Fruit fly (Drosophila melanogaster) whole organism, adult: ENCODE data around the gene Shawl.

ENCODE experiments used
- CG11617 ChIP-seq: fragments of 200-800 bp; sonication (Bioruptor generic); optimal IDR thresholded peaks from 2 replicates; lab custom pipeline; 2017; ENCODE audit warnings: mild to moderate bottlenecking, missing biosample characterization, missing genetic modification reagents, missing genetic modification characterization
- CG12768 ChIP-seq: fragments of 200-800 bp; sonication (Bioruptor generic); optimal IDR thresholded peaks from 2 replicates; lab custom pipeline; 2017; ENCODE audit warnings: missing biosample characterization, missing genetic modification characterization, mild to moderate bottlenecking, moderate library complexity, missing genetic modification reagents
- CG14711 ChIP-seq: fragments of 200-800 bp; sonication (Bioruptor generic); optimal IDR thresholded peaks from 2 replicates; lab custom pipeline; 2018; ENCODE audit warnings: missing biosample characterization, mild to moderate bottlenecking, missing genetic modification characterization, moderate library complexity
- CG1620 ChIP-seq: fragments of 200-800 bp; sonication (Bioruptor generic); optimal IDR thresholded peaks from 2 replicates; lab custom pipeline; 2016; ENCODE audit warnings: missing biosample characterization, missing genetic modification characterization
- CG33017 ChIP-seq: fragments of 200-800 bp; sonication (Bioruptor generic); optimal IDR thresholded peaks from 2 replicates; lab custom pipeline; 2018; ENCODE audit warnings: missing biosample characterization, mild to moderate bottlenecking, missing genetic modification characterization, moderate library complexity
- CG5204 ChIP-seq: fragments of 200-800 bp; sonication (Bioruptor generic); optimal IDR thresholded peaks from 2 replicates; lab custom pipeline; 2016; ENCODE audit warnings: missing biosample characterization, missing genetic modification characterization
- CG7045 ChIP-seq: fragments of 200-800 bp; sonication (Bioruptor generic); optimal IDR thresholded peaks from 2 replicates; lab custom pipeline; 2017; ENCODE audit warnings: missing biosample characterization, mild to moderate bottlenecking, missing genetic modification characterization
- CG7101 ChIP-seq: fragments of 200-800 bp; sonication (Bioruptor generic); optimal IDR thresholded peaks from 2 replicates; lab custom pipeline; 2018; ENCODE audit warnings: missing biosample characterization, mild to moderate bottlenecking, missing genetic modification characterization, moderate library complexity
- Clk ChIP-seq: fragments of 200-800 bp; sonication (Bioruptor generic); optimal IDR thresholded peaks from 2 replicates; lab custom pipeline; 2017; ENCODE audit warnings: missing biosample characterization, missing genetic modification characterization
- Crg-1 ChIP-seq: fragments of 200-800 bp; sonication (Bioruptor generic); optimal IDR thresholded peaks from 2 replicates; lab custom pipeline; 2016; ENCODE audit warnings: missing biosample characterization, missing genetic modification characterization
- Hr96 ChIP-seq: fragments of 200-800 bp; sonication (Bioruptor generic); optimal IDR thresholded peaks from 2 replicates; lab custom pipeline; 2016; ENCODE audit warnings: missing biosample characterization, missing genetic modification characterization
- Mnt ChIP-seq: fragments of 200-800 bp; sonication (Bioruptor generic); optimal IDR thresholded peaks from 2 replicates; lab custom pipeline; 2016; ENCODE audit warnings: missing biosample characterization, mild to moderate bottlenecking, missing genetic modification characterization
- bab1 ChIP-seq: fragments of 200-800 bp; sonication (Bioruptor generic); optimal IDR thresholded peaks from 3 replicates; lab custom pipeline; 2019; ENCODE audit warnings: missing biosample characterization, mild to moderate bottlenecking, missing genetic modification characterization, moderate library complexity
- cic ChIP-seq: fragments of 200-800 bp; sonication (Bioruptor generic); optimal IDR thresholded peaks from 2 replicates; lab custom pipeline; 2017; ENCODE audit warnings: missing biosample characterization, mild to moderate bottlenecking, missing genetic modification characterization, moderate library complexity
- cnc ChIP-seq, 2 experiments: fragments of >200 bp; optimal IDR thresholded peaks; 2 replicates each; lab custom pipeline; 2017
- kay ChIP-seq: fragments of 200-800 bp; sonication (Bioruptor generic); peaks from one replicate; lab custom pipeline; 2016; ENCODE audit warnings: missing biosample characterization, missing genetic modification characterization, borderline replicate concordance
- ovo ChIP-seq: fragments of 200-800 bp; sonication (Bioruptor generic); optimal IDR thresholded peaks from 2 replicates; lab custom pipeline; 2016; ENCODE audit warnings: missing biosample characterization, missing genetic modification characterization
- pad ChIP-seq: fragments of 200-800 bp; sonication (Bioruptor generic); optimal IDR thresholded peaks from 3 replicates; lab custom pipeline; 2017; ENCODE audit warnings: missing biosample characterization, missing genetic modification characterization, mild to moderate bottlenecking, moderate library complexity, missing genetic modification reagents
- tj ChIP-seq: fragments of 200-800 bp; sonication (Bioruptor generic); optimal IDR thresholded peaks from 3 replicates; lab custom pipeline; 2017; ENCODE audit warnings: missing biosample characterization, mild to moderate bottlenecking, missing genetic modification characterization, moderate library complexity
- toe ChIP-seq: fragments of 200-800 bp; sonication (Bioruptor generic); optimal IDR thresholded peaks from 2 replicates; lab custom pipeline; 2016; ENCODE audit warnings: missing biosample characterization, missing genetic modification characterization

Gene Shawl

DNA sequence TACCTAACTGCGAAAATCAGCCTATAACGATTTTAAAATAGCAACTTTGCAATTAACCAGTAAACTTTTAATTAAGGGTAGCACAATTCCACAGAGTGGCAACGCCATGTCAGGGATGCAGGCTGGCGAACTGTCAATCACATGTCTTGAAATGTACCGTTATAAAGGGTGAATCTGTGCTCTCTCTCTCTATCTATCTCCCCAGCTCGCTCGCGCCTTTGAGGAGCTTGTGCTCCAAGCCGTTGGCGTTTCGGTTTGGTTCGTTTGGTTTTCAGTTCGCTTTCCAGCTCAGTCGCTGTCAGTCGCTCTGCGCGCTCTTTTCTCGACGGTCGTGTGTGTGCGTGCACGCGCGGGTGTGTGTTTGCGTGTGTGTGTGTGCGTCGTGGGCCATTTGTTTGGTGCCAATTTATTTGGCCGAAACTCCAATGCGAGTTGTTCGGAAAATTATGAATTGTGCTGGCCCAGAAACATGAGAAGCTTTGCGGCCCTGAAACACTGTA, 22.3 kb upstream of the Shawl start, which contains the start of gene numb:
numb (plus strand) TSS at position 254 of the 500 bp plus-strand sequence.
- no peak for TF ChIP-seq CG1620
- TF ChIP-seq bab1 (GFP tag; lab: Kevin White, UChicago), result peak; percentile 45
- TF ChIP-seq CG12768 (GFP tag; lab: Kevin White, UChicago), result no peak
- no peak for TF ChIP-seq tj (GFP tag; lab: Kevin White, UChicago)
- no peak for TF ChIP-seq Clk
- peak; percentile 79 for TF ChIP-seq pad (GFP tag; lab: Kevin White, UChicago)
- no peak for TF ChIP-seq CG7045 (GFP tag; lab: Kevin White, UChicago)
- TF ChIP-seq toe (GFP tag; lab: Kevin White, UChicago), result no peak
- TF ChIP-seq CG14711 (tag; lab: Kevin White, UChicago), result no peak
- TF ChIP-seq Crg-1 (GFP tag; lab: Kevin White, UChicago), result no peak
- no peak for TF ChIP-seq CG33017 (tag; lab: Kevin White, UChicago)
- no peak for TF ChIP-seq CG11617 (GFP tag; lab: Kevin White, UChicago)
- no peak for TF ChIP-seq cic (GFP tag; lab: Kevin White, UChicago)
- TF ChIP-seq cnc (optimal IDR thresholded peaks at IDR 0.05; lab: Kevin White, UChicago), result no peak
- TF ChIP-seq ovo (GFP tag; lab: Kevin White, UChicago), result peak; percentile 96
- peak; percentile 30 for TF ChIP-seq Mnt (GFP tag; lab: Kevin White, UChicago)
- no peak for TF ChIP-seq CG5204 (GFP tag; lab: Kevin White, UChicago)
- no peak for TF ChIP-seq CG7101 (tag; lab: Kevin White, UChicago)
- no peak for TF ChIP-seq kay (GFP tag; lab: Kevin White, UChicago)
- no peak for TF ChIP-seq Hr96 (GFP tag; lab: Kevin White, UChicago)

DNA sequence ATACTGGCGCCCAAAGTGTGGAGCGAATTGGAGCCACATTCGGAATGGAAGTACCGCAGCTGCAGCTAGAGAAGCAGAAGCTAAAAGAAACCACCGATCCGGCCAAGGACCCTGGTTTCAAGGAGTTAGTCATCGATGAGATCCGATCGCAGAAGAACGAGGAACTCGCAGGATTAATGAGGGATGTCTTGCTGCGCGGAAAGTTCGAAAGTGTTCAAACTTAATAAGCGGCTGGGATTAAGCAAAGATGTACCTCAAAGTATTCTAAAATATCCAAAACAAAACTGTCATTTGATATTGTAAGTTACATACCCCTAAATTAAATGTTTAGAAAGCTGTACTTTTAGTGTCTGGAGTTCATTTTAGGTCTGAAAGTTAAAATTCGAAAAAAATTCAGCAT, 21.5 kb upstream of the Shawl start, which contains the start of gene RpS28-like:
RpS28-like (plus strand) TSS at position 301 of the 400 bp plus-strand sequence.
- no peak for TF ChIP-seq bab1 (GFP tag; lab: Kevin White, UChicago)
- no peak for TF ChIP-seq CG12768 (GFP tag; lab: Kevin White, UChicago)
- TF ChIP-seq tj (GFP tag; lab: Kevin White, UChicago), result no peak
- TF ChIP-seq CG5204 (GFP tag; lab: Kevin White, UChicago), result no peak
- TF ChIP-seq CG33017 (tag; lab: Kevin White, UChicago), result no peak
- no peak for TF ChIP-seq cic (GFP tag; lab: Kevin White, UChicago)
- no peak for TF ChIP-seq toe (GFP tag; lab: Kevin White, UChicago)
- TF ChIP-seq CG7045 (GFP tag; lab: Kevin White, UChicago), result no peak

DNA sequence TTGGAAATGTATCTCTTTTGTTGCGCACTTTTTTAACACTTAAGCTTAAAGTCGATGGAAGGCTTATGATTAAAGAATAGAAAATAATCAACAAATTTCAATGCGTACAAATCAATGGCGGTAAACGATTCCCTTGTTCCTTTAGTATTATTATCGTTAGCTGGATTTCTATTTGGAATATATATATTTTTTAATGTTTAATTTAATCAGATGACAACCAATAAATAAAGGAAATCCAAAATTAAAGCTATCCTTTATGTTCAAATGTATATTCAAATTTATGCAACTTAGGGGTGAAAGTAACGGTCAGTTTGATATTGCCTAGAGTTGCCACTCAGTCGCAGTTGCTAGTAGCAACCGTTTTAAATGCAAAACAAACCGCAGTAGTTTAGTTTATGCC, 20.1 kb upstream of the Shawl start, which contains the start of gene CG3769:
CG3769 (plus strand) TSS at position 301 of the 400 bp plus-strand sequence.
- TF ChIP-seq kay (GFP tag; lab: Kevin White, UChicago) (peak; percentile 15), CG12768 (GFP tag; lab: Kevin White, UChicago) (no peak), Crg-1 (GFP tag; lab: Kevin White, UChicago) (no peak)

DNA sequence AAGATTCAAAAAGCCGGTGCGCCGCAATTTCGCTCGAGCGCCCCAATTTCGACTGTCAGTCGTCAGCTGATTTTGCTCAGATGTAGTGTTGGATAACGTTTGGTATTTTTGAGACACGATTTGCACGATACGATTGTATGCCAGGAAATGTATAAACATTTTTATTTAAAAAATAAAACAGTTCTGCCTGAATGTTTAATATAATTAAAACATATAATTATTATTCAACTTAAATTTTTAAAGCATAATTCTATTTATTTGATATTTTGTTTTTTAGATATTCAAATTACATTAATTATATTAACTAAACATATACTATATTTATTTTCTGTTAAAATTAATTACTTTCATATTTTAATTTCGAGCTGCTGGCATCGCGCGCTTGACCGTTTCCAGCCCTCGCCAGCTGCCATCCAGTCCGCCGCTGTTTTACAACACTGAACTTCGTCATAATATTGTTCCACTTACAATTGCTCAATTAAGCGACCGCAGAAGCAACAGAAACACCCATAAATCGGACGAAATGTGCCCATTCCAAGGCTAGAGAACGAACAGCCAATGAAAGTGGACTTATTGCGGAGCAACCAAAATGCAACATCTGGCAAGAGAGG, 16.1 kb upstream of the Shawl start, which contains the start of the genes FucTB and scat:
FucTB (minus strand) TSS at position 61 of the 611 bp plus-strand sequence.
scat (plus strand) TSS at position 414 of the 611 bp plus-strand sequence.
- TF ChIP-seq cic (GFP tag; lab: Kevin White, UChicago) (peak; percentile 21), CG11617 (GFP tag; lab: Kevin White, UChicago) (peak; percentile 89), CG7101 (tag; lab: Kevin White, UChicago) (peak; percentile 91), bab1 (GFP tag; lab: Kevin White, UChicago) (peak; percentile 87), toe (GFP tag; lab: Kevin White, UChicago) (peak; percentile 70), CG12768 (GFP tag; lab: Kevin White, UChicago) (peak; percentile 88), CG14711 (tag; lab: Kevin White, UChicago) (peak; percentile 86), Clk (peak; percentile 81), kay (GFP tag; lab: Kevin White, UChicago) (peak; percentile 65), CG5204 (GFP tag; lab: Kevin White, UChicago) (peak; percentile 61), Crg-1 (GFP tag; lab: Kevin White, UChicago) (peak; percentile 82), tj (GFP tag; lab: Kevin White, UChicago) (peak; percentile 74), ovo (GFP tag; lab: Kevin White, UChicago) (peak; percentile 94), CG1620 (peak; percentile 72), CG33017 (tag; lab: Kevin White, UChicago) (peak; percentile 86), Mnt (GFP tag; lab: Kevin White, UChicago) (peak; percentile 62), CG7045 (GFP tag; lab: Kevin White, UChicago) (peak; percentile 92), pad (GFP tag; lab: Kevin White, UChicago) (peak; percentile 82), cnc (optimal IDR thresholded peaks at IDR 0.05; lab: Kevin White, UChicago) (no peak), Hr96 (GFP tag; lab: Kevin White, UChicago) (peak; percentile 59)

DNA sequence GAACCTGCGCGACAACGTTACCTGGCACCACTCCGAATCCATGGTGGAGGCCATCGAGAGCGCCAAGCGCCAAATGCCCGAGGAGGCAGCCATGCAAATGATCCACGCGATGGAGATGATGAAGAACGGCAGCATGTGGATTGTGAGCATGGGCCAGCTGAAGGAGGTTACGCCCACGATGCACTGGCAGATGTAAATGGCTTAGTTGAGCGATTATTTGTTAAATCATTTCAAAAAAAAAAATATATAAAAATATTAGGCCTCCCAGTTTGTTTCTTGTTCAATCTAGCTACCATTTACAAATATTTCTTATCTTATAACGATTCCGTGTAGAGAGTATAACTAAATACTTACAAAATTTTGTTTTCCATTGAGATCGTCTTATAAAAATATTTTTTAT, 12.6 kb upstream of the Shawl start, which contains the start of gene CG42847:
CG42847 (plus strand) TSS at position 301 of the 400 bp plus-strand sequence.
- TF ChIP-seq CG14711 (tag; lab: Kevin White, UChicago), result no peak
- TF ChIP-seq Clk, result no peak
- no peak for TF ChIP-seq CG1620
- TF ChIP-seq tj (GFP tag; lab: Kevin White, UChicago), result no peak
- no peak for TF ChIP-seq CG11617 (GFP tag; lab: Kevin White, UChicago)
- no peak for TF ChIP-seq CG7101 (tag; lab: Kevin White, UChicago)
- no peak for TF ChIP-seq cnc (optimal IDR thresholded peaks at IDR 0.05; lab: Kevin White, UChicago)
- TF ChIP-seq toe (GFP tag; lab: Kevin White, UChicago), result no peak
- TF ChIP-seq Hr96 (GFP tag; lab: Kevin White, UChicago), result no peak
- TF ChIP-seq Mnt (GFP tag; lab: Kevin White, UChicago), result no peak
- no peak for TF ChIP-seq cic (GFP tag; lab: Kevin White, UChicago)
- no peak for TF ChIP-seq bab1 (GFP tag; lab: Kevin White, UChicago)
- no peak for TF ChIP-seq ovo (GFP tag; lab: Kevin White, UChicago)
- no peak for TF ChIP-seq kay (GFP tag; lab: Kevin White, UChicago)
- TF ChIP-seq CG5204 (GFP tag; lab: Kevin White, UChicago), result no peak
- TF ChIP-seq CG12768 (GFP tag; lab: Kevin White, UChicago), result no peak
- no peak for TF ChIP-seq CG33017 (tag; lab: Kevin White, UChicago)
- no peak for TF ChIP-seq CG7045 (GFP tag; lab: Kevin White, UChicago)
